Worm (Caenorhabditis elegans) whole organism, late embryonic: ENCODE data around the gene C18A3.3.

Source experiments
- C08G9.2 ChIP-seq: sonication (generic microtip); optimal IDR thresholded peaks from 2 replicates; lab custom pipeline; 2016; ENCODE audit warnings: mild to moderate bottlenecking, missing genetic modification characterization, moderate library complexity, missing compliant biosample characterization
- K02D7.2 ChIP-seq: sonication (generic microtip); optimal IDR thresholded peaks from 2 replicates; lab custom pipeline; 2017; ENCODE audit warnings: mild to moderate bottlenecking, missing genetic modification characterization, missing compliant biosample characterization
- T23F11.4 ChIP-seq: fragments of 200-800 bp; sonication (Bioruptor generic); optimal IDR thresholded peaks from 2 replicates; lab custom pipeline; 2018; ENCODE audit warnings: mild to moderate bottlenecking, missing genetic modification characterization, missing compliant biosample characterization
- Y22D7AL.16 ChIP-seq: sonication (generic microtip); optimal IDR thresholded peaks from 2 replicates; lab custom pipeline; 2016; ENCODE audit warnings: missing genetic modification characterization, missing compliant biosample characterization
- ama-1 ChIP-seq: fragments of 150-350 bp; optimal IDR thresholded peaks from 2 replicates; lab custom pipeline; 2014
- ceh-18 ChIP-seq: sonication (generic microtip); optimal IDR thresholded peaks from 2 replicates; lab custom pipeline; 2016; ENCODE audit warnings: missing genetic modification characterization, missing compliant biosample characterization
- ceh-19 ChIP-seq: fragments of 200-800 bp; sonication (Bioruptor generic); optimal IDR thresholded peaks from 2 replicates; lab custom pipeline; 2018; ENCODE audit warnings: mild to moderate bottlenecking, missing genetic modification characterization, missing compliant biosample characterization
- ceh-2 ChIP-seq: sonication (generic microtip); optimal IDR thresholded peaks from 2 replicates; lab custom pipeline; 2016; ENCODE audit warnings: missing genotype, missing genetic modification characterization, missing compliant biosample characterization
- ceh-24 ChIP-seq: sonication (generic microtip); optimal IDR thresholded peaks from 2 replicates; lab custom pipeline; 2016; ENCODE audit warnings: mild to moderate bottlenecking, missing genetic modification characterization, missing compliant biosample characterization
- ceh-31 ChIP-seq: sonication (generic microtip); optimal IDR thresholded peaks from 2 replicates; lab custom pipeline; 2016; ENCODE audit warnings: missing genetic modification characterization, missing compliant biosample characterization
- ceh-34 ChIP-seq: sonication (generic microtip); optimal IDR thresholded peaks from 2 replicates; lab custom pipeline; 2016; ENCODE audit warnings: mild to moderate bottlenecking, missing genetic modification characterization, missing compliant biosample characterization
- ceh-48 ChIP-seq: sonication (generic microtip); optimal IDR thresholded peaks from 2 replicates; lab custom pipeline; 2016; ENCODE audit warnings: missing genetic modification characterization, inconsistent platforms, missing compliant biosample characterization
- ceh-6 ChIP-seq: fragments of 200-800 bp; sonication (Bioruptor generic); optimal IDR thresholded peaks from 2 replicates; lab custom pipeline; 2018; ENCODE audit warnings: mild to moderate bottlenecking, missing genetic modification characterization, missing compliant biosample characterization
- elt-2 ChIP-seq: sonication (generic microtip); optimal IDR thresholded peaks from 2 replicates; lab custom pipeline; 2016; ENCODE audit warnings: missing genetic modification reagents, missing genetic modification characterization, missing compliant biosample characterization
- eyg-1 ChIP-seq: sonication (generic microtip); optimal IDR thresholded peaks from 2 replicates; lab custom pipeline; 2016; ENCODE audit warnings: missing genotype, missing genetic modification characterization, missing compliant biosample characterization
- fax-1 ChIP-seq: sonication (generic microtip); optimal IDR thresholded peaks from 2 replicates; lab custom pipeline; 2016; ENCODE audit warnings: missing genotype, missing genetic modification characterization, missing compliant biosample characterization
- hlh-13 ChIP-seq: fragments of 200-800 bp; sonication (Bioruptor generic); optimal IDR thresholded peaks from 2 replicates; lab custom pipeline; 2018; ENCODE audit warnings: mild to moderate bottlenecking, missing genetic modification characterization, missing compliant biosample characterization
- hlh-30 ChIP-seq: sonication (generic microtip); optimal IDR thresholded peaks from 2 replicates; lab custom pipeline; 2017; ENCODE audit warnings: antibody characterized with exemption, missing genetic modification characterization, missing compliant biosample characterization; ENCODE audit not compliant: insufficient read depth
- hlh-6 ChIP-seq: sonication (generic microtip); optimal IDR thresholded peaks from 2 replicates; lab custom pipeline; 2016; ENCODE audit warnings: missing genotype, missing genetic modification characterization, missing compliant biosample characterization
- hlh-8 ChIP-seq: sonication (generic microtip); optimal IDR thresholded peaks from 2 replicates; lab custom pipeline; 2016; ENCODE audit warnings: missing genotype, missing genetic modification characterization, missing compliant biosample characterization
- lim-6 ChIP-seq: sonication (generic microtip); optimal IDR thresholded peaks from 2 replicates; lab custom pipeline; 2016; ENCODE audit warnings: missing genetic modification characterization, missing compliant biosample characterization
- madf-2 ChIP-seq: sonication (generic microtip); optimal IDR thresholded peaks from 2 replicates; lab custom pipeline; 2017; ENCODE audit warnings: missing genetic modification characterization, missing compliant biosample characterization
- nfya-1 ChIP-seq: sonication (generic microtip); optimal IDR thresholded peaks from 2 replicates; lab custom pipeline; 2017; ENCODE audit warnings: missing genetic modification characterization, mild to moderate bottlenecking, missing compliant biosample characterization, antibody characterized with exemption, moderate library complexity
- nhr-232 ChIP-seq: sonication (generic microtip); optimal IDR thresholded peaks from 2 replicates; lab custom pipeline; 2016; ENCODE audit warnings: missing genetic modification characterization, missing compliant biosample characterization
- odd-2 ChIP-seq: sonication (generic microtip); optimal IDR thresholded peaks from 2 replicates; lab custom pipeline; 2017; ENCODE audit warnings: antibody characterized with exemption, mild to moderate bottlenecking, missing genetic modification characterization, missing compliant biosample characterization
- pag-3 ChIP-seq: sonication (generic microtip); optimal IDR thresholded peaks from 2 replicates; lab custom pipeline; 2016; ENCODE audit warnings: missing compliant biosample characterization, missing genetic modification characterization, borderline replicate concordance
- pax-1 ChIP-seq: fragments of 150-350 bp; optimal IDR thresholded peaks from 2 replicates; lab custom pipeline; 2014; ENCODE audit warnings: missing biosample characterization, missing genetic modification characterization
- pha-2 ChIP-seq: sonication (generic microtip); optimal IDR thresholded peaks from 2 replicates; lab custom pipeline; 2017; ENCODE audit warnings: mild to moderate bottlenecking, missing genetic modification characterization, missing compliant biosample characterization
- rnt-1 ChIP-seq: sonication (generic microtip); optimal IDR thresholded peaks from 2 replicates; lab custom pipeline; 2016; ENCODE audit warnings: missing genetic modification characterization, missing compliant biosample characterization
- tbx-2 ChIP-seq: sonication (generic microtip); optimal IDR thresholded peaks from 2 replicates; lab custom pipeline; 2016; ENCODE audit warnings: missing genetic modification characterization, missing compliant biosample characterization
- tbx-7 ChIP-seq: sonication (generic microtip); optimal IDR thresholded peaks from 2 replicates; lab custom pipeline; 2016; ENCODE audit warnings: missing genotype, missing genetic modification characterization, missing compliant biosample characterization
- ttx-3 ChIP-seq: sonication (generic microtip); optimal IDR thresholded peaks from 2 replicates; lab custom pipeline; 2016; ENCODE audit warnings: missing genetic modification reagents, missing genetic modification characterization, missing compliant biosample characterization
- unc-42 ChIP-seq: sonication (generic microtip); optimal IDR thresholded peaks from 2 replicates; lab custom pipeline; 2016; ENCODE audit warnings: missing genotype, missing genetic modification characterization, missing compliant biosample characterization
- unc-55 ChIP-seq: sonication (generic microtip); optimal IDR thresholded peaks from 2 replicates; lab custom pipeline; 2017; ENCODE audit warnings: missing biosample characterization, missing genetic modification reagents, missing genetic modification characterization

Gene C18A3.3

DNA sequence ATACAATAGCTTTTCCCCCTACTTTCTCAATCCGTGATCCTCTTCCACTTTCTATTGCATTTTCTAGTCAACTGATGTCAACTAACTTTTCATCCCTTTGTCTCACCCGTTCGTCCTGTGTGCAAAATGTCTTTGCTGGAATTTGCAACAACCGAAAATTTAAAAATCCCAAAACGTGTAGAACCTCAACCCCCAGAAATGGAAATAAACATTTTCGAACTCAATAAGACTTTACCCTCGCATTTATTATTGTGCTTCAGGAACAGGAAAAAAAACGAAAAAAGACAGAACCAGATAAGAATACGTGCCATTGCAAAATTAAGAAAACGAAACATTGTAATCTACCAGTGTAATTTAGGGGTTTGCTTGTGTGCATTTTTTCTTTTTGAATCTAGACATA, 4.0 kb upstream of the C18A3.3 start:
- TF ChIP-seq lim-6 (no peak), ama-1 (lab: Kevin White, UChicago) (peak; percentile 80), ceh-34 (tag; lab: Kevin White, UChicago) (no peak)

DNA sequence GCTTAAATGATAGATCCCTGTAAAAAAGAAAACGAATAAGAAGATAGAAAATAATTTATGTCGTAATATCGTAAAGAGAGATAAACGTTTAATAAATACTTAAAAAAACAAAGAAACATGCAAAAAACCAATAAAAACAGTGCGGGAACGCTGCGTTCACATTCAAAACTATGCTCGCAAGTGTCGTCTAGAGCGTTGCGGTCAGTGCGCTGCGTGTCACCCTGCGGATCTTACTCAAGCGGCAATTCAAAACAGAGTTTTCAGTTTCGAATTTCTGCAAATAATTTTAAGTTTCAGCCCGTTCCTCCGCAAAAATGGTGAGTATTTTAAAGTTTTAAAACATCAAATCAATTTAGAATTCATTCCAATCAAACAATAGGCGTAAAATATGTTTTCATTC, 1.3 kb upstream of the C18A3.3 start, which contains the start of the genes tiar-1 and lelo-4:
tiar-1 (minus strand) TSS at position 17 of the 400 bp plus-strand sequence.
lelo-4 (plus strand) TSS at position 118 of the 400 bp plus-strand sequence.
- peak; percentile 50 for TF ChIP-seq nfya-1 (tag; lab: Kevin White, UChicago)
- TF ChIP-seq ceh-31 (tag; lab: Kevin White, UChicago) = peak; percentile 59
- TF ChIP-seq ceh-34 (tag; lab: Kevin White, UChicago) = peak; percentile 50
- TF ChIP-seq ama-1 (lab: Kevin White, UChicago) = no peak
- peak; percentile 5 for TF ChIP-seq unc-55 (GFP tag; lab: Kevin White, UChicago)
- TF ChIP-seq ceh-2 (tag; lab: Kevin White, UChicago) = peak; percentile 2
- TF ChIP-seq T23F11.4 (GFP tag; lab: Kevin White, UChicago) = no peak
- TF ChIP-seq elt-2 (tag; lab: Kevin White, UChicago) = peak; percentile 52
- TF ChIP-seq pax-1 = no peak
- TF ChIP-seq, all 69 proteins: peak for 6

DNA sequence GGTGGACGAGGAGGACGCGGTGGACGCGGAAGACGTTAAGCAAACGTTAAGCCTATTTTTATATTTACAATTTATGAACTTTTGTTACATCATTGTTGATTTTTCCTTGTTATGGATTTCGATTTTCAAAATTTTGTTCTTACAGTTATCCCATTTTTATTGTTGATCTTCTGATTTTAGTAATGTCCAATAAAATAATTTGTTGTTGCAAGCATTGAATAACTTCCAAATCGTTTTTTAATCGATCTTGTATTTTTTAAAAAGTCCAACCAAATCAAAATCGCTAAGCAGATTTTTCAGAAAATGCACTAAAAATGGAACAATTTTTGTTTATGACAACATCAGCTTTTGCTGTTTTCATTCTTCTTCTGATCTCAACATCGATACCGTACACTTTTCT, 1.7 kb downstream of the C18A3.3 start, which contains the start of gene zipt-3:
zipt-3 (plus strand) TSS at position 301 of the 400 bp plus-strand sequence.
- TF ChIP-seq nfya-1 (tag; lab: Kevin White, UChicago) = no peak
- TF ChIP-seq eyg-1 = no peak
- TF ChIP-seq T23F11.4 (GFP tag; lab: Kevin White, UChicago) = no peak
- TF ChIP-seq pag-3 (tag; lab: Kevin White, UChicago) = no peak
- no peak for TF ChIP-seq Y22D7AL.16
- no peak for TF ChIP-seq ceh-24 (tag; lab: Kevin White, UChicago)
- TF ChIP-seq hlh-30 = no peak
- no peak for TF ChIP-seq ceh-48 (tag; lab: Kevin White, UChicago)
- no peak for TF ChIP-seq hlh-8 (tag; lab: Kevin White, UChicago)
- TF ChIP-seq fax-1 (tag; lab: Kevin White, UChicago) = no peak
- TF ChIP-seq ceh-18 = no peak
- TF ChIP-seq tbx-2 (tag; lab: Kevin White, UChicago) = no peak
- no peak for TF ChIP-seq ttx-3
- TF ChIP-seq hlh-6 (tag; lab: Kevin White, UChicago) = no peak
- TF ChIP-seq ama-1 (lab: Kevin White, UChicago) = no peak
- TF ChIP-seq tbx-7 (tag; lab: Kevin White, UChicago) = no peak
- TF ChIP-seq odd-2 = no peak
- no peak for TF ChIP-seq rnt-1 (tag; lab: Kevin White, UChicago)

DNA sequence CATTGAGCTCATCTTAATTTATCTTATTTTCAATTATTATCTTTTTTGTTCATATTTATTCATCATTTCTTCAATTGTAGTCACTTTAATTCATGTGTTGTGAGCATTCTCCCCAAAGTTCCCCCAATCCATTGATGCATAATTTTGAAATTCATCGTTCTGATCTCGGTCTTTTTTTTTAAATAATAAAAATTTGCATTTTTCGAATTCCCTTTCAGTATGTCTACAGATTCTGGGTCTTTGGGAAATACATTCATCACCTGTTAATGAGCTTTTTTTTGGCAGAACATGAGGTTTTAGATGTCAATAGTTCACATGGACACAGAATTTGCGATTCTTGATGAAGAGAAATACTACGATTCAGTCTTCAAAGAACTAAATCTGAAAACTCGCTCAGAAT, 3.7 kb downstream of the C18A3.3 start, which contains the start of gene damt-1:
damt-1 (plus strand) TSS at position 301 of the 400 bp plus-strand sequence.
- TF ChIP-seq odd-2 = no peak
- TF ChIP-seq fax-1 (tag; lab: Kevin White, UChicago) = no peak
- TF ChIP-seq madf-2 (tag; lab: Kevin White, UChicago) = no peak
- no peak for TF ChIP-seq nhr-232
- TF ChIP-seq pha-2 (tag; lab: Kevin White, UChicago) = no peak
- TF ChIP-seq ceh-6 (GFP tag; lab: Kevin White, UChicago) = no peak
- TF ChIP-seq hlh-30 = no peak
- TF ChIP-seq hlh-6 (tag; lab: Kevin White, UChicago) = no peak
- no peak for TF ChIP-seq C08G9.2 (tag; lab: Kevin White, UChicago)
- no peak for TF ChIP-seq K02D7.2 (tag; lab: Kevin White, UChicago)

DNA sequence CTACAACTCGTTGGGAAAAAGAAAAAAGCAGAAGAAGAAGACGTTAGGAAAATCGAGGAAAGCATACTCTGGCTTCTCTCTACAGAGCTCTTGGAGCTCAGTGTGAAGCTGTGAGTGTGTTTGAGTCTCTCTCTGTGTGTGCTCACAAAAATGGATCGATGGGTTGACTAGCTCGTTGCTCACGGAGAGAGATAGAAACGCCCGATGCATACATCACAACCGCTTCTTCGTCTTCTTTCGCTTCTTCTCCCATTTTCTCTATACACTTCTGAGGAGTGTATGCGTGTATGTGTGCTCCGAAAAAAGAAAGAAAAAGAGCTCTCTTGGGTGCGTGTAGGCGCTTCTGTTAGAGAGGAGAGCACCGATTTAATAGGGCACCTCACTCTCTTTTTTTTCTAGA, 9.0 kb downstream of the C18A3.3 start:
- TF ChIP-seq ceh-19 = peak; percentile 31
- peak; percentile 81 for TF ChIP-seq unc-42
- peak; percentile 76 for TF ChIP-seq ceh-48 (tag; lab: Kevin White, UChicago)
- TF ChIP-seq nfya-1 (tag; lab: Kevin White, UChicago) = peak; percentile 36
- peak; percentile 22 for TF ChIP-seq ceh-18
- peak; percentile 29 for TF ChIP-seq tbx-2 (tag; lab: Kevin White, UChicago)
- peak; percentile 78 for TF ChIP-seq ceh-31 (tag; lab: Kevin White, UChicago)
- TF ChIP-seq hlh-13 (GFP tag; lab: Kevin White, UChicago) = no peak
- no peak for TF ChIP-seq hlh-8 (tag; lab: Kevin White, UChicago)
